Worm (Caenorhabditis elegans) whole organism, L1 larva: ENCODE results near the gene nhr-211.

Experiments
- C16A3.4 ChIP-seq: fragments of 150-350 bp; optimal IDR thresholded peaks from 2 replicates; lab custom pipeline; 2014; ENCODE audit warnings: missing biosample characterization, missing genetic modification characterization
- aly-2 ChIP-seq: fragments of 150-350 bp; optimal IDR thresholded peaks from 2 replicates; lab custom pipeline; 2014; ENCODE audit warnings: missing biosample characterization, missing genetic modification characterization
- efl-1 ChIP-seq, 4 experiments: fragments of 150-350 bp; optimal IDR thresholded peaks in 3 of 4; peaks in 1 of 4; 1 replicate in 1 of 4; 2 replicates in 3 of 4; lab custom pipeline; 2014; ENCODE audit warnings: missing biosample characterization in 2 of 4, missing genetic modification characterization in 2 of 4, missing genetic modification reagents in 2 of 4
- grh-1 ChIP-seq: fragments of 200-800 bp; sonication (Bioruptor generic); IDR thresholded peaks from 2 replicates; pipeline ENCODE4 v1.3.6; 2022; ENCODE audit warnings: missing genetic modification reagents, missing genetic modification characterization, missing compliant biosample characterization
- jun-1 ChIP-seq: fragments of 150-350 bp; optimal IDR thresholded peaks from 2 replicates; lab custom pipeline; 2014; ENCODE audit warnings: missing biosample characterization, missing genetic modification reagents, missing genetic modification characterization
- lin-13 ChIP-seq: fragments of 150-350 bp; optimal IDR thresholded peaks from 2 replicates; lab custom pipeline; 2014; ENCODE audit warnings: missing biosample characterization, missing genetic modification reagents, missing genetic modification characterization
- lin-39 ChIP-seq: fragments of 150-350 bp; optimal IDR thresholded peaks from 2 replicates; lab custom pipeline; 2014; ENCODE audit warnings: missing biosample characterization, missing genetic modification reagents, missing genetic modification characterization
- nhr-11 ChIP-seq: fragments of 150-350 bp; optimal IDR thresholded peaks from 2 replicates; lab custom pipeline; 2014; ENCODE audit warnings: missing biosample characterization, missing genetic modification characterization
- nhr-84 ChIP-seq: sonication (generic microtip); optimal IDR thresholded peaks from 2 replicates; lab custom pipeline; 2017; ENCODE audit warnings: missing biosample characterization, missing genetic modification characterization
- pqm-1 ChIP-seq: sonication (generic microtip); optimal IDR thresholded peaks from 3 replicates; lab custom pipeline; 2017; ENCODE audit warnings: missing biosample characterization, missing genetic modification characterization
- tlp-1 ChIP-seq: fragments of 150-350 bp; optimal IDR thresholded peaks from 2 replicates; lab custom pipeline; 2014; ENCODE audit warnings: missing biosample characterization, missing genetic modification characterization
- unc-62 ChIP-seq: fragments of 150-350 bp; optimal IDR thresholded peaks from 2 replicates; lab custom pipeline; 2014; ENCODE audit warnings: missing biosample characterization, missing genetic modification reagents, missing genetic modification characterization
- ztf-11 ChIP-seq, 2 experiments: sonication (generic microtip); optimal IDR thresholded peaks; 2 replicates each; lab custom pipeline; 2016 to 2017; ENCODE audit warnings: missing genetic modification characterization in 2 of 2, missing biosample characterization in 1 of 2, missing compliant biosample characterization in 1 of 2
- ztf-4 ChIP-seq: fragments of 150-350 bp; optimal IDR thresholded peaks from 2 replicates; lab custom pipeline; 2014; ENCODE audit warnings: missing biosample characterization, missing genetic modification characterization

DNA sequence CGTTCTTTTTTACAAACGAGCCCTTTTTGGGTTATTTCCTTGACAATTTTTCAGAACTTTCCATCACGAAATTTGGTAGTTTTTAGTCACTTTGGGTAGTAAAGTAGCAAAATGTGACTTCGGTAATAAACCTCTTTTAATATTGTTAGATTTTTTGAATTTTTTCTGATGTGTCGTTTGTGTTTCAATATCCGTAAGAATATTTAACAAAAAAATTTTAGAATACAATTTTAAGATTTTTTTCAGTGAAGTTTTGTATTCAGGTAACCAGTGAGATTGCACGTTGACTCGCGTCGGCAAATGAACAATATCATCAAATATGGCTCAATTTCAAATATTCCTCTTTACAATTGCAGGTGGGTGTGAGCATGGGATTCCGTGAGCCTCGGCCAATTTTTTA is 14.2 kb upstream of the nhr-211 start, which contains the start of gene srt-31:
- no peak for TF ChIP-seq C16A3.4 (tag; lab: Kevin White, UChicago)
- no peak for TF ChIP-seq aly-2 (tag; lab: Kevin White, UChicago)
- TF ChIP-seq efl-1 (optimal IDR thresholded peaks at IDR 0.05; lab: Kevin White, UChicago) = no peak
- TF ChIP-seq efl-1 (GFP tag; optimal IDR thresholded peaks at IDR 0.05 in 1 of 2; lab: Kevin White, UChicago) = no peak
- no peak for TF ChIP-seq ztf-4
- no peak for TF ChIP-seq nhr-11
- TF ChIP-seq pqm-1 (tag; lab: Kevin White, UChicago) = no peak
- TF ChIP-seq lin-13 = no peak
- no peak for TF ChIP-seq ztf-11 (tag; optimal IDR thresholded peaks at IDR 0.05; lab: Kevin White, UChicago)
- TF ChIP-seq lin-39 (tag; lab: Kevin White, UChicago) = no peak
- TF ChIP-seq tlp-1 (tag; lab: Kevin White, UChicago) = no peak
- no peak for TF ChIP-seq unc-62 (GFP tag; lab: Kevin White, UChicago)
- no peak for TF ChIP-seq grh-1
- no peak for TF ChIP-seq nhr-84 (tag; lab: Kevin White, UChicago)
- no peak for TF ChIP-seq jun-1
